Worm (Caenorhabditis elegans) whole organism, young adult: ENCODE results near the gene twk-32.

Experiments used
- B0019.2 ChIP-seq: fragments of 200-800 bp; sonication (Bioruptor generic); conservative IDR thresholded peaks from 2 replicates; pipeline ENCODE4 v1.3.6; 2022; ENCODE audit warnings: missing genetic modification reagents, missing genetic modification characterization, missing compliant biosample characterization
- F37B4.10 ChIP-seq: fragments of 200-800 bp; sonication (Bioruptor generic); IDR thresholded peaks from 2 replicates; pipeline ENCODE4 v1.3.6; 2022; ENCODE audit warnings: missing genetic modification characterization, missing compliant biosample characterization
- ZK185.1 ChIP-seq: sonication (generic microtip); optimal IDR thresholded peaks from 2 replicates; lab custom pipeline; 2016; ENCODE audit warnings: mild to moderate bottlenecking, missing genetic modification characterization, missing compliant biosample characterization; ENCODE audit not compliant: poor library complexity, severe bottlenecking
- ceh-40 ChIP-seq: fragments of 200-800 bp; sonication (Bioruptor generic); IDR thresholded peaks from 2 replicates; pipeline ENCODE4 v1.3.6; 2022; ENCODE audit warnings: missing genetic modification characterization, missing compliant biosample characterization
- pha-4 ChIP-seq: fragments of 150-350 bp; sonication (generic microtip); optimal IDR thresholded peaks from 2 replicates; lab custom pipeline; 2014; ENCODE audit warnings: missing biosample characterization, missing genetic modification reagents, missing genetic modification characterization
- rcor-1 ChIP-seq: fragments of 200-800 bp; sonication (Bioruptor generic); IDR thresholded peaks from 2 replicates; pipeline ENCODE4 v1.3.6; 2022; ENCODE audit warnings: missing genetic modification reagents, missing genetic modification characterization, missing compliant biosample characterization
- snpc-4 ChIP-seq, 5 experiments: fragments of 150-350 bp in 1 of 5; sonication (generic microtip) in 4 of 5; optimal IDR thresholded peaks; 2 replicates each; lab custom pipeline; 2014 to 2018; ENCODE audit warnings: missing genetic modification characterization in 5 of 5, missing biosample characterization in 3 of 5, antibody characterized with exemption in 2 of 5, mild to moderate bottlenecking in 2 of 5, missing compliant biosample characterization in 2 of 5, missing genotype in 2 of 5, moderate library complexity in 2 of 5, missing genetic modification reagents in 1 of 5
- unc-62 ChIP-seq: fragments of 150-350 bp; optimal IDR thresholded peaks from 2 replicates; lab custom pipeline; 2014; ENCODE audit warnings: missing biosample characterization, missing genetic modification reagents, missing genetic modification characterization
- ztf-22 ChIP-seq: fragments of 200-800 bp; sonication (Bioruptor generic); optimal IDR thresholded peaks from 2 replicates; lab custom pipeline; 2018; ENCODE audit warnings: mild to moderate bottlenecking, missing genetic modification characterization, moderate library complexity, missing compliant biosample characterization

DNA sequence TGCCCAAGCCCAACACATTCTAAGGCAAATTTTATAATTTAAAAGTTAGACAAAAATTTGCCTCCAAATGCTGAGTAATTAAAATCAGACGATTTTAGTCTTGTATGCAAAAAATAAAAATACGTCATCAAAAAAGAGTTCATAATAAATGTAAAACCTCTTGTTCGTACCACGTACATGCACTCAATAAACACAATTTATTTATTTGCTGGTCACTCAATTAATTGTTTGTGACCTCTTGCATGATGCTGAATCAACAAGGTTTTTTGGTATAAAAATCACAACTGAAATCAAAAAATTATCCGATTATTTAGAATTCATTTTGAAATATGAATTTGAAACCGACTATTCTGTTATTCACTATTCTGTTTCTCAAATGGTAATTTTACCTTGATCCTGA is 53.7 kb downstream of the twk-32 start, which contains the start of gene hpx-2:
- TF ChIP-seq F37B4.10 (GFP tag; lab: Robert Waterston, UW): no peak
- no peak for TF ChIP-seq unc-62 (GFP tag; lab: Kevin White, UChicago)
- no peak for TF ChIP-seq snpc-4 (GFP tag; optimal IDR thresholded peaks at IDR 0.05; lab: Kevin White, UChicago)
- TF ChIP-seq snpc-4 (tag; optimal IDR thresholded peaks at IDR 0.05; lab: Kevin White, UChicago): no peak
- no peak for TF ChIP-seq pha-4 (tag; lab: Kevin White, UChicago)
- TF ChIP-seq ZK185.1 (tag; lab: Kevin White, UChicago): no peak
- no peak for TF ChIP-seq ztf-22 (GFP tag; lab: Kevin White, UChicago)
- no peak for TF ChIP-seq ceh-40 (GFP tag; lab: Robert Waterston, UW)
- TF ChIP-seq rcor-1 (GFP tag; lab: Robert Waterston, UW): no peak
- no peak for TF ChIP-seq B0019.2 (GFP tag; lab: Robert Waterston, UW)
